Worm (Caenorhabditis elegans): ENCODE measurements around the gene clik-2.

clik-2 gene

ce11 chrX:7661628-7662027 lies 27.4 kb downstream of the clik-2 start (continued):
- no peak for TF ChIP-seq bed-3 (GFP tag; optimal IDR thresholded peaks at IDR 0.05)
- no peak for TF ChIP-seq ceh-83 (GFP tag; optimal IDR thresholded peaks at IDR 0.05)

DNA sequence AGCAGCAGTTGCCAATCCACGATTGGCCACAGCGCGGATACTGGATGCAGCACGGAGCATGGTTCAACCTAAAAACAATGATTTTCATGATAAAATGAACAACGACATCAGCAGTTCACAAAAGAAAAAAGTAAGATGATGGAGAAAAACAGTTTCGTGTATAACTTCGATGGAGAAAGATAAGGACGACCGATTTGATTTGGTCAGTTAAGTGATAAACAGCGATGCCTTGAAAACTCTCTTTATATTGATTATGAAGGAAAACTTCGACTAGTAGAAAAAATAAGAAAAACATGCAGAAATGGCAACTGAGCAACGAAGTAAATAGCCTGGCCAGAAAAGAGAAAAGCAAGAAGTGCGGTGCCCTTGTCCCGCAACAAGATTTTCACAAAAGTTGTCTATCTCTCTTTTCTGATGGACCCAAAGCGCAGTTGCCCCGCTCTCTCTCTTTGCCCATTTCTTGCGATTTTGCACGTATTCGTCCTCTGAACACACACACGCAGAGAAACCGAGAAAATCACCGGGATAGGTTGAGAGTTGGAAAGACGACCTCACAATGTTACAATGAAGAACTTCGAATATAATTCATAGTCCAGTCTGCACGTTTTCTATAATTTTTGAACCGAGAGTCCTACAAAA lies 28.0 kb downstream of the clik-2 start, which contains the start of gene pcca-1:
pcca-1 (minus strand) TSS at position 68 of the 639 bp plus-strand sequence.
- no peak for TF ChIP-seq drap-1 (GFP tag; optimal IDR thresholded peaks at IDR 0.05)
- TF ChIP-seq unc-39 (tag; optimal IDR thresholded peaks at IDR 0.05), result no peak
- no peak for TF ChIP-seq bed-3 (GFP tag; optimal IDR thresholded peaks at IDR 0.05)
- no peak for TF ChIP-seq ham-2 (GFP tag; optimal IDR thresholded peaks at IDR 0.05)
- peak; percentile 87 for TF ChIP-seq hlh-1 (tag; optimal IDR thresholded peaks at IDR 0.05)
- peak; percentile 84 for TF ChIP-seq unc-120 (tag; optimal IDR thresholded peaks at IDR 0.05; ENCODE audit: poor library complexity, severe bottlenecking)

- no peak for TF ChIP-seq pha-4 (tag; optimal IDR thresholded peaks at IDR 0.05)
- no peak for TF ChIP-seq tbx-8 (GFP tag; optimal IDR thresholded peaks at IDR 0.05)
- no peak for TF ChIP-seq ztf-11 (tag; optimal IDR thresholded peaks at IDR 0.05)
- TF ChIP-seq nhr-28 (tag; optimal IDR thresholded peaks at IDR 0.05), result no peak
- TF ChIP-seq ceh-39 (tag; optimal IDR thresholded peaks at IDR 0.05), result no peak
- TF ChIP-seq cnd-1 (tag; optimal IDR thresholded peaks at IDR 0.05), result no peak
- TF ChIP-seq unc-39 (tag; optimal IDR thresholded peaks at IDR 0.05), result no peak
- no peak for TF ChIP-seq snpc-4 (tag; optimal IDR thresholded peaks at IDR 0.05)
- no peak for TF ChIP-seq flh-1 (GFP tag; optimal IDR thresholded peaks at IDR 0.05)
- TF ChIP-seq hlh-1 (tag; optimal IDR thresholded peaks at IDR 0.05), result no peak
- TF ChIP-seq mab-5 (tag; optimal IDR thresholded peaks at IDR 0.05), result no peak
- no peak for TF ChIP-seq M03D4.4 (tag; optimal IDR thresholded peaks at IDR 0.05)
- TF ChIP-seq unc-62 (GFP tag; optimal IDR thresholded peaks at IDR 0.05), result no peak
- no peak for TF ChIP-seq ham-2 (GFP tag; optimal IDR thresholded peaks at IDR 0.05)
- TF ChIP-seq drap-1 (GFP tag; optimal IDR thresholded peaks at IDR 0.05), result no peak
- no peak for TF ChIP-seq nhr-12 (tag; optimal IDR thresholded peaks at IDR 0.05)
- TF ChIP-seq sptf-1 (tag; optimal IDR thresholded peaks at IDR 0.05), result no peak
- TF ChIP-seq bed-3 (GFP tag; optimal IDR thresholded peaks at IDR 0.05), result no peak
- TF ChIP-seq elt-1 (tag; optimal IDR thresholded peaks at IDR 0.05; ENCODE audit: borderline replicate concordance, insufficient read depth), result no peak
- TF ChIP-seq ceh-43 (GFP tag; optimal IDR thresholded peaks at IDR 0.05), result no peak
Measured at ce11 chrX:7659591-7660433, 29.2 kb downstream of the clik-2 start.

ce11 chrX:7656875-7657274 lies 32.1 kb downstream of the clik-2 start, which contains the start of gene F27D9.12:
TSS of gene F27D9.12 (minus strand) at chrX:7656975.
- no peak for TF ChIP-seq bed-3 (GFP tag; optimal IDR thresholded peaks at IDR 0.05)
- TF ChIP-seq nhr-12 (tag; optimal IDR thresholded peaks at IDR 0.05), result no peak
- TF ChIP-seq ham-2 (GFP tag; optimal IDR thresholded peaks at IDR 0.05), result no peak
- TF ChIP-seq lsy-2 (tag; optimal IDR thresholded peaks at IDR 0.05), result no peak

ce11 chrX:7655469-7656003 lies 33.5 kb downstream of the clik-2 start:
- TF ChIP-seq nhr-2 (tag; optimal IDR thresholded peaks at IDR 0.05), result no peak
- peak; percentile 79 for TF ChIP-seq ces-1 (GFP tag; optimal IDR thresholded peaks at IDR 0.05)
- no peak for TF ChIP-seq ceh-39 (tag; optimal IDR thresholded peaks at IDR 0.05)
- no peak for TF ChIP-seq unc-39 (tag; optimal IDR thresholded peaks at IDR 0.05)
- TF ChIP-seq mep-1 (tag; optimal IDR thresholded peaks at IDR 0.05), result no peak
- no peak for TF ChIP-seq unc-120 (tag; optimal IDR thresholded peaks at IDR 0.05; ENCODE audit: poor library complexity, severe bottlenecking)
- peak; percentile 46 for TF ChIP-seq zip-8 (tag; optimal IDR thresholded peaks at IDR 0.05)
- TF ChIP-seq lsy-2 (tag; optimal IDR thresholded peaks at IDR 0.05), result no peak
- no peak for TF ChIP-seq elt-1 (tag; optimal IDR thresholded peaks at IDR 0.05; ENCODE audit: borderline replicate concordance, insufficient read depth)
- TF ChIP-seq drap-1 (GFP tag; optimal IDR thresholded peaks at IDR 0.05), result no peak
- TF ChIP-seq bed-3 (GFP tag; optimal IDR thresholded peaks at IDR 0.05), result no peak
- TF ChIP-seq lin-13 (tag; optimal IDR thresholded peaks at IDR 0.05), result no peak
- no peak for TF ChIP-seq mls-2 (tag; optimal IDR thresholded peaks at IDR 0.05)
- TF ChIP-seq tbx-8 (GFP tag; optimal IDR thresholded peaks at IDR 0.05), result no peak
